Worm (Caenorhabditis elegans): Measurements from ENCODE around the gene nhr-154.

DNA sequence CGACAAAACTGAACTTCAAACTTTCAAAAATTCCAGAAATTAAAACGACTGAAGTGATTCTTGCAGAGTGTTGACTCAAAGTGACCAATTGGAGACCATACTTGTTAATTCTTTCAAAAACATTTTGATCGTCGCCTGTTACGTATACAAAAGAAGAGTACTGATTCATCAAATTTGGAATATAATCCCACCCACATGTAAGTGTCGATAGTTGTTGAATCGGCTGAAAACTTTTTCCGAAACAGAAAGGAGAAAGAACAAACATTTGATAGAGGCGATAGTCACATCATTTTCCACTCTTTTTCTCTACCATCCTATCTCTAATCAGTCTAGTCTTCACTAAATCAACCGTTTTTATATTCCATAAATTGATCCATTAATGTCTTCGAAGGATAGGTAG lies 2.8 kb downstream of the nhr-154 start, which contains the start of gene nhr-153:
- TF ChIP-seq aly-2 (tag; optimal IDR thresholded peaks at IDR 0.05) = no peak
- no peak for TF ChIP-seq Y55F3AM.14 (GFP tag; optimal IDR thresholded peaks at IDR 0.05)
- TF ChIP-seq unc-62 (GFP tag; optimal IDR thresholded peaks at IDR 0.05) = no peak
- TF ChIP-seq nhr-23 (tag; optimal IDR thresholded peaks at IDR 0.05) = no peak
- no peak for TF ChIP-seq lin-39 (tag; optimal IDR thresholded peaks at IDR 0.05)
- TF ChIP-seq snpc-4 (tag; optimal IDR thresholded peaks at IDR 0.05) = no peak
- no peak for TF ChIP-seq nhr-77 (tag; optimal IDR thresholded peaks at IDR 0.05)
- TF ChIP-seq egl-27 (tag; optimal IDR thresholded peaks at IDR 0.05) = no peak

All from whole organism, L2 larva.